Fruit fly (Drosophila melanogaster) whole organism, embryonic: ENCODE measurements around the gene gukh.

Experiments used
- Aef1 ChIP-seq: fragments of 200-800 bp; sonication (Bioruptor generic); IDR thresholded peaks from 3 replicates; pipeline ENCODE4 v1.3.6; 2022; ENCODE audit warnings: missing biosample characterization, missing genetic modification characterization
- CG10321 ChIP-seq: fragments of 200-800 bp; sonication (Bioruptor generic); IDR thresholded peaks from 2 replicates; pipeline ENCODE4 v1.3.6; 2022; ENCODE audit warnings: missing biosample characterization, missing genetic modification characterization
- CG17829 ChIP-seq: fragments of 200-800 bp; optimal IDR thresholded peaks from 2 replicates; lab custom pipeline; 2019; ENCODE audit warnings: missing biosample characterization, mild to moderate bottlenecking, missing genetic modification characterization, moderate library complexity
- Kr ChIP-seq: fragments of 200-800 bp; sonication (Bioruptor generic); optimal IDR thresholded peaks from 2 replicates; lab custom pipeline; 2017; ENCODE audit warnings: missing biosample characterization, mild to moderate bottlenecking, missing genetic modification characterization
- ara ChIP-seq: fragments of 200-800 bp; sonication (Bioruptor generic); IDR thresholded peaks from 2 replicates; pipeline ENCODE4 v1.3.6; 2022; ENCODE audit warnings: missing biosample characterization, missing genetic modification characterization
- ci ChIP-seq: fragments of 200-800 bp; sonication (Bioruptor generic); IDR thresholded peaks from 3 replicates; pipeline ENCODE4 v1.3.6; 2022; ENCODE audit warnings: missing biosample characterization, missing genetic modification characterization
- exex ChIP-seq: fragments of 200-800 bp; sonication (Bioruptor generic); optimal IDR thresholded peaks from 4 replicates; lab custom pipeline; 2018; ENCODE audit warnings: missing biosample characterization, mild to moderate bottlenecking, missing genetic modification characterization, moderate library complexity
- ftz-f1 ChIP-seq: fragments of 200-800 bp; sonication (Bioruptor generic); optimal IDR thresholded peaks from 2 replicates; lab custom pipeline; 2016; ENCODE audit warnings: missing biosample characterization, missing genetic modification characterization
- nau ChIP-seq: fragments of 200-800 bp; sonication (Bioruptor generic); optimal IDR thresholded peaks from 3 replicates; lab custom pipeline; 2017; ENCODE audit warnings: missing biosample characterization, mild to moderate bottlenecking, missing genetic modification characterization, missing genetic modification reagents
- phol ChIP-seq: fragments of 200-800 bp; sonication (Bioruptor generic); optimal IDR thresholded peaks from 3 replicates; lab custom pipeline; 2018; ENCODE audit warnings: missing biosample characterization, mild to moderate bottlenecking, missing genetic modification characterization, moderate library complexity

DNA sequence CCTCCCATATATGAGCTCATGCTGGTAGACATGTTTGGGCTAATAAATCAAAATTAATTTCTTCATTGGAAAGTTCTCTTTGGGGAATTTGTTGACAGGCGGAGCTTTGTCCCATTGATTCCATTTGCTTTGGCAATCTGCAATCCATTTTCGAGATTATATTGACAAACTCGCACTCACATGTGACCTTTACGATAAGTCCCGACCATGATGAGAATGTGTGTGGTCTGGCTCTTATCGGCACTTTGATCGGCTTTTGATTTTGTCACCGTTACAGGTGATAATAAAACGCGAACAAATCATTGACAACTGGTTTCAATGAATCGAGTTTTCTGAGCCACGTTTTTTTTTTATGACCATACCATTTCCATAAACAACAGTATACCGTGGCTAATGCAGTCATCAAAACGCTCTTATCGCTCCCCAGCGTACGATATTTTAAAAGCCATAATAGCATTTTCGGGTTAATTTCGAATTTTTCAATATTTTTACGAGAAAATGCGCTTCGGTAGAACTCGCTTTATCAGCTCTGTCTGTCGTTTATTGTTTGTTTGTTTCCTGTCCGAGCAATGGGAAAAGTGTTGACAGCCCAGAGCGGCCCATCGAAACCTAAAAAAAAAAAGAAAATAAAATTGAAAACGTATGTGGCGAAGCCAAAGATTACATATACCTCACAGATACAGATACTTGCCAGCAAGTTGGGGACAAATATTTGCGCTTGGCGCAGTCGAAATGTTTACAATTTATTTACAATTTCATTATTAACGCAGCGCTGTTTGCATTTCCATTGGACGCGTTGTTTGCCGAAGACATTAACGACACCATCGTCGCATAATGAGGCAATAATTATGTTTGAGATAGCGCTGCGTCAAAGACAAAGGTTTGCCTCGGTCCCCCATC is 13.8 kb downstream of the gukh start:
- peak; percentile 95 for TF ChIP-seq Kr (GFP tag; lab: Kevin White, UChicago)
- TF ChIP-seq nau = peak; percentile 68
- no peak for TF ChIP-seq phol (tag; lab: Kevin White, UChicago)
- TF ChIP-seq CG17829 = peak; percentile 26
- peak; percentile 82 for TF ChIP-seq ara
- no peak for TF ChIP-seq ftz-f1 (GFP tag; lab: Kevin White, UChicago)
- TF ChIP-seq CG10321 (GFP tag; lab: Robert Waterston, UW) = peak; percentile 45; the same call in 1 of the 2 replicates
- TF ChIP-seq ci (GFP tag; lab: Robert Waterston, UW) = peak; percentile 96
- TF ChIP-seq exex (tag; lab: Kevin White, UChicago) = peak; percentile 5
- no peak for TF ChIP-seq Aef1 (GFP tag; lab: Robert Waterston, UW)
